Worm (Caenorhabditis elegans): Measurements from ENCODE around the gene C27D8.2.

DNA sequence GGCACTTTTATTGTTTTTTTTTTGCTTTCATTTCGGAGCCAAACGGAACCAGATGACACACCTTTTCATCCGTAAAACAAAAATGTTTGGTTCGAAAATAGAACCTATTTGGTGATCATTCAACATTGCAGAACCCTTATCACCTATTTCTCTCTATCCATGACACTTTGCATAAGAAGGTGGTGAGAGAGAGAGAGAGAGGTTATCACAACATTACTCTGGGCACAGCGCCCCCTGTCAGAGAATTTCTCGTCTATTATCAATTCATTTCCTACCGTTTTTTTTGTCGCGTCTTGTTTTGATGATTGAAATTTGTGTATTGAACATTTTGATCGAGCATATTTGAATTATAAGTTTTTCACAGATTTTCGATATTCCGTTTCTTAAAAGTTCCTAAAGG lies 10.8 kb upstream of the C27D8.2 start:
- TF ChIP-seq med-1 (GFP tag; optimal IDR thresholded peaks at IDR 0.05; ENCODE audit: insufficient read depth) (no peak), ztf-23 (GFP tag; IDR thresholded peaks at IDR 0.05) (no peak)

All from whole organism, midembryonic.